Fruit fly (Drosophila melanogaster) whole organism, pupa: Measurements from ENCODE around the gene CG10365.

Source experiments
- CG10348 ChIP-seq: fragments of 200-800 bp; sonication (Bioruptor generic); IDR thresholded peaks from 2 replicates; pipeline ENCODE4 v1.3.6; 2022; ENCODE audit warnings: missing biosample characterization, missing genetic modification characterization
- CG12605 ChIP-seq: fragments of 200-800 bp; sonication (Bioruptor generic); IDR thresholded peaks from 2 replicates; pipeline ENCODE4 v1.3.6; 2022; ENCODE audit warnings: missing biosample characterization, missing genetic modification characterization
- CG13204 ChIP-seq: fragments of 200-800 bp; sonication (Bioruptor generic); optimal IDR thresholded peaks from 2 replicates; lab custom pipeline; 2018; ENCODE audit warnings: missing biosample characterization, mild to moderate bottlenecking, missing genetic modification characterization, moderate library complexity
- CG14655 ChIP-seq: fragments of 200-800 bp; sonication (Bioruptor generic); optimal IDR thresholded peaks from 3 replicates; lab custom pipeline; 2017; ENCODE audit warnings: mild to moderate bottlenecking, missing biosample characterization, missing genetic modification reagents, missing genetic modification characterization
- CG15710 ChIP-seq: fragments of 200-800 bp; sonication (Bioruptor generic); optimal IDR thresholded peaks from 2 replicates; lab custom pipeline; 2018; ENCODE audit warnings: missing biosample characterization, mild to moderate bottlenecking, missing genetic modification characterization, moderate library complexity
- CG17806 ChIP-seq: fragments of 200-800 bp; sonication (Bioruptor generic); optimal IDR thresholded peaks from 2 replicates; lab custom pipeline; 2018; ENCODE audit warnings: missing biosample characterization, mild to moderate bottlenecking, missing genetic modification characterization, moderate library complexity
- CG32121 ChIP-seq: fragments of 200-800 bp; sonication (Bioruptor generic); IDR thresholded peaks from 2 replicates; pipeline ENCODE4 v1.3.6; 2022; ENCODE audit warnings: missing biosample characterization, missing genetic modification characterization
- CG34367 ChIP-seq: fragments of 200-800 bp; sonication (Bioruptor generic); optimal IDR thresholded peaks from 2 replicates; lab custom pipeline; 2018; ENCODE audit warnings: missing biosample characterization, mild to moderate bottlenecking, missing genetic modification characterization
- CG4496 ChIP-seq: fragments of 200-800 bp; sonication (Bioruptor generic); IDR thresholded peaks from 3 replicates; pipeline ENCODE4 v1.3.6; 2022; ENCODE audit warnings: missing biosample characterization, missing genetic modification characterization
- CG8159 ChIP-seq: fragments of 200-800 bp; sonication (Bioruptor generic); optimal IDR thresholded peaks from 3 replicates; lab custom pipeline; 2018; ENCODE audit warnings: missing biosample characterization, mild to moderate bottlenecking, missing genetic modification characterization, moderate library complexity
- CG8301 ChIP-seq: fragments of 200-800 bp; sonication (Bioruptor generic); optimal IDR thresholded peaks from 2 replicates; lab custom pipeline; 2018; ENCODE audit warnings: missing biosample characterization, mild to moderate bottlenecking, missing genetic modification characterization
- CG9948 ChIP-seq: fragments of 200-800 bp; sonication (Bioruptor generic); optimal IDR thresholded peaks from 2 replicates; lab custom pipeline; 2018; ENCODE audit warnings: missing biosample characterization, mild to moderate bottlenecking, missing genetic modification characterization, moderate library complexity
- D1 ChIP-seq: fragments of 200-800 bp; sonication (Bioruptor generic); optimal IDR thresholded peaks from 2 replicates; lab custom pipeline; 2018; ENCODE audit warnings: missing biosample characterization, mild to moderate bottlenecking, missing genetic modification characterization, moderate library complexity
- EcR ChIP-seq: fragments of 200-800 bp; sonication (Bioruptor generic); optimal IDR thresholded peaks from 3 replicates; lab custom pipeline; 2019; ENCODE audit warnings: missing biosample characterization, missing genetic modification characterization, mild to moderate bottlenecking, moderate library complexity, missing genetic modification reagents
- Ets98B ChIP-seq: fragments of 200-800 bp; sonication (Bioruptor generic); IDR thresholded peaks from 2 replicates; pipeline ENCODE4 v1.3.6; 2022; ENCODE audit warnings: missing biosample characterization, missing genetic modification characterization
- Pif1A ChIP-seq: fragments of 200-800 bp; sonication (Bioruptor generic); optimal IDR thresholded peaks from 3 replicates; lab custom pipeline; 2016; ENCODE audit warnings: missing biosample characterization, missing genetic modification characterization
- Pif1B ChIP-seq: fragments of 200-800 bp; sonication (Bioruptor generic); optimal IDR thresholded peaks from 3 replicates; lab custom pipeline; 2016; ENCODE audit warnings: missing biosample characterization, missing genetic modification characterization
- Snoo ChIP-seq: fragments of 200-800 bp; sonication (Bioruptor generic); optimal IDR thresholded peaks from 3 replicates; lab custom pipeline; 2017; ENCODE audit warnings: missing biosample characterization, mild to moderate bottlenecking, missing genetic modification characterization, inconsistent platforms
- fd96Ca ChIP-seq: fragments of 200-800 bp; sonication (Bioruptor generic); IDR thresholded peaks from 3 replicates; pipeline ENCODE4 v1.3.6; 2022; ENCODE audit warnings: missing biosample characterization, missing genetic modification characterization
- gl ChIP-seq: fragments of 200-800 bp; sonication (Bioruptor generic); optimal IDR thresholded peaks from 2 replicates; lab custom pipeline; 2018; ENCODE audit warnings: missing biosample characterization, mild to moderate bottlenecking, missing genetic modification characterization
- rn ChIP-seq: fragments of 200-800 bp; sonication (Bioruptor generic); IDR thresholded peaks from 2 replicates; pipeline ENCODE4 v1.3.6; 2022; ENCODE audit warnings: missing biosample characterization, missing genetic modification characterization

Gene CG10365

DNA sequence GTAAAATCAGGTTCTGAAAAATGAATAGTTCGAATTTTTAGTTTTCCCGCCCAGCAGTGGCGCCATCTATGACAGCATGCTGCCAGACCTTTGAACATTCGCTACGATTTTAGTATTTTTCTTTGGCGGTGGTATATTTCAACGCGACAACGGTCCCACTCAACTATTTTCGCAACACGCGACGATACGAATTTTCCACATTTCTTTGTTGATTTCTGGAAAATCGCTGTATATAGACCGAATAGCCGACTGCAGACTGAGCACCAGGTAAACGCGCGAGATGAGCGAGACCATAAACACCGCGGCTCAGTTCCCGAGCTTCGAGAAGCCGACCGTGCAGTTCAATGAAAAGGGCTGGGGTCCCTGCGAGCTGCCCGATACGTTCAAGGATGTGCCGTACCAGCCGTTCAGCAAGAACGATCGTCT lies 43.2 kb upstream of the CG10365 start, which contains the start of gene eIF3d1:
TSS of gene eIF3d1 (plus strand) at position 129 of the 426 bp plus-strand sequence.
- TF ChIP-seq CG12605 (no peak), CG8301 (no peak), Ets98B (no peak), CG8159 (tag; lab: Kevin White, UChicago) (no peak), CG13204 (GFP tag; lab: Kevin White, UChicago) (no peak), CG17806 (tag; lab: Kevin White, UChicago) (no peak), CG4496 (GFP tag; lab: Robert Waterston, UW) (no peak), Pif1A (GFP tag; lab: Kevin White, UChicago) (no peak)

DNA sequence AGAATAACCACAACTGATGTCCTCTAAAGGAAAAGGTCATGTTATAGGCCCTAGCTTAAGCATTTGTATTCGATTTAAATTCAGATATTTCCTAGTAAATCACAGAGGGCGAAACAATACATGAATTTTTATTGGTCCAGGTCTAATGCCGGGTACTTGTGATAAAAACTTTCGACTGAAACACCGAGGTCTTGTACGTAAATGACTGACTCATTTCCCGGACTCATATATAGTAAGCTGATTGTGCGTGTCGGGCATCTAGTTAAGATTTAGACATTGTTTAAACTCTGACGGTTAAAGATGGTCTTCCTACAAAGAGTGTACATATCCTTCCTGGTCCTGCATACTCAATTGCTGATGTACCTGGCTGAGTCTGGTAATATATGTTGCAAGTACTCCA lies 40.9 kb upstream of the CG10365 start, which contains the start of gene CG16710:
TSS of gene CG16710 (plus strand) at position 301 of the 400 bp plus-strand sequence.
- no peak for TF ChIP-seq CG15710 (tag; lab: Kevin White, UChicago)
- TF ChIP-seq CG14655 (GFP tag; lab: Kevin White, UChicago): no peak
- no peak for TF ChIP-seq Ets98B
- TF ChIP-seq CG32121 (GFP tag; lab: Robert Waterston, UW): no peak
- no peak for TF ChIP-seq fd96Ca (GFP tag; lab: Robert Waterston, UW)
- no peak for TF ChIP-seq CG12605
- TF ChIP-seq rn (GFP tag; lab: Robert Waterston, UW): no peak
- TF ChIP-seq, all 21 proteins: peak for 0

DNA sequence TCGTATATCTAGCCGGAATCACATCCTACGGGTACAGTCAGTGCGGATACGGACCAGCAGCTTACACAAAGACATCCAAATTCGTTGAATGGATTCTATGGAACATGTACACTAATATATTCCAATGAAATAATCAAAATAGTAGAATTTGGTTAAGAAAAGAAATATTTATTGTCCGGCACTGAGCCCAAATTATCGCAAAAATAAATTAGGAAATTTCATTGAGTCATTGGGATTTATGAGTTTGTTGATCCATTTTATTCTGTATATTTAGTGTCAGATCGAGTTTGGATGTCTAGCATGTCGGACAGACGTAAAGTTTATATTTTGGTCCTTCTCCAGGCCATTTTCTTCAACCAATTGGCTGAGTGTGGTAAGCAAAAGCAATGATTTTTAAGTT lies 39.4 kb upstream of the CG10365 start, which contains the start of gene CG18754:
TSS of gene CG18754 (plus strand) at position 301 of the 400 bp plus-strand sequence.
- TF ChIP-seq Pif1A (GFP tag; lab: Kevin White, UChicago): no peak
- no peak for TF ChIP-seq rn (GFP tag; lab: Robert Waterston, UW)
- no peak for TF ChIP-seq CG14655 (GFP tag; lab: Kevin White, UChicago)
- no peak for TF ChIP-seq CG32121 (GFP tag; lab: Robert Waterston, UW)
- TF ChIP-seq CG12605: no peak
- no peak for TF ChIP-seq CG4496 (GFP tag; lab: Robert Waterston, UW)
- TF ChIP-seq Snoo: no peak
- no peak for TF ChIP-seq CG17806 (tag; lab: Kevin White, UChicago)
- TF ChIP-seq Ets98B: no peak
- no peak for TF ChIP-seq D1 (tag; lab: Kevin White, UChicago)
- TF ChIP-seq CG8301: no peak
- TF ChIP-seq CG9948 (tag; lab: Kevin White, UChicago): no peak
- no peak for TF ChIP-seq CG15710 (tag; lab: Kevin White, UChicago)
- no peak for TF ChIP-seq fd96Ca (GFP tag; lab: Robert Waterston, UW)

DNA sequence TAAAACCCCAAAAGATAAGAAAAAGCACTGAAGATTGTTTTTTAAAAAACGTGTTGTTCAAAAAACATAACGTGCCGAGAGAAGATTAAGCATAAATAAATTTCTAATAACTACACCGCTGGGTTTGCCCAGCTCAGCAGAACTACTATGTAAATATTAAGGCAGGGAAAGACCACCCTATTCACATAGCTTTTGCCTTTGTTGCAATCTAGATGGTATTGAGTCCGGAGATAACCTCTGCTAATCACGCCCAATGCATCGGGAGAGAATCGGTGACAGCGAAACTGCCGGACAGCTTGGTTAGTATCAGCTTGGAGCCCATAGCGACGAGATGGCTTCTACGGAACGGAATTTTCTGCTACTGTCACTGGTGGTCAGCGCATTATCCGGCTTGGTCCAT lies 37.2 kb upstream of the CG10365 start, which contains the start of gene SPE:
TSS of gene SPE (plus strand) at position 301 of the 400 bp plus-strand sequence.
- TF ChIP-seq rn (GFP tag; lab: Robert Waterston, UW): no peak

- TF ChIP-seq CG9948 (tag; lab: Kevin White, UChicago) (no peak), rn (GFP tag; lab: Robert Waterston, UW) (no peak), CG34367 (tag; lab: Kevin White, UChicago) (no peak), EcR (GFP tag; lab: Kevin White, UChicago) (no peak), CG4496 (GFP tag; lab: Robert Waterston, UW) (no peak), CG32121 (GFP tag; lab: Robert Waterston, UW) (no peak), CG17806 (tag; lab: Kevin White, UChicago) (no peak), CG15710 (tag; lab: Kevin White, UChicago) (no peak), gl (tag; lab: Kevin White, UChicago) (no peak), CG8159 (tag; lab: Kevin White, UChicago) (no peak), Ets98B (no peak), D1 (tag; lab: Kevin White, UChicago) (no peak), CG8301 (no peak), CG10348 (GFP tag; lab: Robert Waterston, UW) (no peak), fd96Ca (GFP tag; lab: Robert Waterston, UW) (no peak), Pif1A (GFP tag; lab: Kevin White, UChicago) (no peak), CG12605 (no peak)
Observed at dm6 chr3R:23686924-23687323, 36.2 kb upstream of the CG10365 start.

DNA sequence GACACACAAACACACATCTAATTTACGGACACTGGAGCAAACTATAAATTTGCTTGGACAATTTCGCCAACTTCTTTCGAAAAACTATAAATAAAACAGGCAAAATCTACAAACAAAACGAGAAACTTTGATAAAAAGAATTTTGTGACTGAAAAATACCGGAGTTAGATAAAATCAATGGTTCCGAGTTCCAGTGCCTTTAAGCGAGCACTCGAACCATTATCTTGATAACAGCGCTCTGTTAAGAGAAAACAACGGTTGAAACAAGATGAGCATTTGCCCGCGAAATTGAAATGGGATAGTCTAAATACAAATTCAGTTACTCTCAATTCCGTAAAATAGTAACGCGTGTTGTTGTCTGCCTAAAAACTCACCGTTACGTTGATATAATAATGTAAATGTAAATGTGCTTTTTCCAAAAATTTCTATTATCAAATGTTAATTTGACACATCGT lies 28.5 kb upstream of the CG10365 start, which contains the start of gene CG10254:
TSS of gene CG10254 (minus strand) at position 405 of the 455 bp plus-strand sequence.
- no peak for TF ChIP-seq Pif1A (GFP tag; lab: Kevin White, UChicago)
- TF ChIP-seq CG17806 (tag; lab: Kevin White, UChicago): no peak
- TF ChIP-seq gl (tag; lab: Kevin White, UChicago): no peak
- TF ChIP-seq Pif1B (GFP tag; lab: Kevin White, UChicago): no peak
- TF ChIP-seq CG34367 (tag; lab: Kevin White, UChicago): no peak
- TF ChIP-seq D1 (tag; lab: Kevin White, UChicago): no peak
- no peak for TF ChIP-seq CG4496 (GFP tag; lab: Robert Waterston, UW)
- no peak for TF ChIP-seq CG9948 (tag; lab: Kevin White, UChicago)

DNA sequence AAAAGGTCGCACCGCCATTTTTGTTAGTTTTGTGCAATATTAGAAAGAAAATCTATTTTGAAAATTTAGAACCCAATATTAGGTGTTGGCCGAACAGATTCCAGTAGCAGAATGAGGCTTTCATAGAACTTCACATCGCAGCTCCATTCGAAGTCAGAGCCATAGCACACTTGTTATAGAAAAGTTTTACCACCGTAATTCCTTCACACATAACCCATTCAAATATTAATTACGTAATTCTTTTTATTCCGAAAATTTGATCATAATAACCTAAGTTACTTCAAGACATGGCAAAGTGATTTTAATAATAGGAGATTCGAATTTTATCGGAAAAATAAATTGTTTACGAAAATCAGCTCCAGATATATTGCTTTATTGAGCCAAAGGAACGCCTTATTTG lies 27.0 kb upstream of the CG10365 start, which contains the start of gene CG10252:
TSS of gene CG10252 (minus strand) at position 101 of the 400 bp plus-strand sequence.
- TF ChIP-seq CG14655 (GFP tag; lab: Kevin White, UChicago) (no peak), Ets98B (no peak), Snoo (no peak), Pif1A (GFP tag; lab: Kevin White, UChicago) (no peak), CG32121 (GFP tag; lab: Robert Waterston, UW) (no peak), Pif1B (GFP tag; lab: Kevin White, UChicago) (no peak), gl (tag; lab: Kevin White, UChicago) (no peak), CG10348 (GFP tag; lab: Robert Waterston, UW) (no peak), CG17806 (tag; lab: Kevin White, UChicago) (no peak), CG12605 (no peak), rn (GFP tag; lab: Robert Waterston, UW) (no peak)
